Fruit fly (Drosophila melanogaster): ENCODE data around the gene CG18094.
A peak's percentile ranks its signal among the peaks of the same experiment; 100 is the strongest.

Gene CG18094

dm6 chr2L:19489997-19490461, at the start of gene CG18094, which contains the start of gene CG10194 (continued):
- TF ChIP-seq CG14014 (GFP tag; IDR thresholded peaks at IDR 0.05) = 0 out of 2 replicates have a peak, but pooled peaks have one; percentile 6
- TF ChIP-seq Dp (GFP tag; optimal IDR thresholded peaks at IDR 0.05) = peak; percentile 44
- no peak for TF ChIP-seq CG31365 (tag; optimal IDR thresholded peaks at IDR 0.05)
- no peak for TF ChIP-seq zen (tag; optimal IDR thresholded peaks at IDR 0.05)
- TF ChIP-seq CG42726 (GFP tag; IDR thresholded peaks at IDR 0.05; ENCODE audit: partially characterized antibody) = no peak
- TF ChIP-seq Vsx1 (GFP tag; optimal IDR thresholded peaks at IDR 0.05) = no peak
- no peak for TF ChIP-seq lab (GFP tag; optimal IDR thresholded peaks at IDR 0.05)
- TF ChIP-seq pum (GFP tag; optimal IDR thresholded peaks at IDR 0.05) = no peak
- TF ChIP-seq org-1 (GFP tag; optimal IDR thresholded peaks at IDR 0.05) = no peak
- no peak for TF ChIP-seq CG8765 (GFP tag; IDR thresholded peaks at IDR 0.05)
- no peak for TF ChIP-seq Hmx (GFP tag; optimal IDR thresholded peaks at IDR 0.05)
- no peak for TF ChIP-seq C15 (GFP tag; IDR thresholded peaks at IDR 0.05)
- TF ChIP-seq CG14441 (GFP tag; IDR thresholded peaks at IDR 0.05) = peak; percentile 30; the same call in 1 of the 2 replicates
- peak; percentile 100 for TF ChIP-seq kah (GFP tag; optimal IDR thresholded peaks at IDR 0.05)
- no peak for TF ChIP-seq pfk (GFP tag; optimal IDR thresholded peaks at IDR 0.05)
- TF ChIP-seq jigr1 (GFP tag; IDR thresholded peaks at IDR 0.05) = no peak
- TF ChIP-seq CG4328 (GFP tag; optimal IDR thresholded peaks at IDR 0.05) = no peak
- peak; percentile 32 for TF ChIP-seq Asciz (GFP tag; optimal IDR thresholded peaks at IDR 0.05)
- TF ChIP-seq ci (GFP tag; IDR thresholded peaks at IDR 0.05) = no peak
- peak; percentile 92 for TF ChIP-seq row (GFP tag; IDR thresholded peaks at IDR 0.05)
- TF ChIP-seq CG6689 (GFP tag; IDR thresholded peaks at IDR 0.05) = no peak; the same call in 1 of the 2 replicates
- peak; percentile 66 for TF ChIP-seq BEAF-32 (GFP tag; optimal IDR thresholded peaks at IDR 0.05)
- TF ChIP-seq Doc3 (GFP tag; IDR thresholded peaks at IDR 0.05; ENCODE audit: partially characterized antibody) = peak; percentile 63
- TF ChIP-seq sug (tag; optimal IDR thresholded peaks at IDR 0.05) = no peak
- TF ChIP-seq CG4360 (GFP tag; IDR thresholded peaks at IDR 0.05) = no peak
- no peak for TF ChIP-seq Oli (tag; optimal IDR thresholded peaks at IDR 0.05)
- no peak for TF ChIP-seq CG14667 (GFP tag; IDR thresholded peaks at IDR 0.05)
- no peak for TF ChIP-seq CG12299 (tag; optimal IDR thresholded peaks at IDR 0.05)
- 0 out of 3 replicates have a peak, but pooled peaks have one; percentile 32 for TF ChIP-seq CG11695 (GFP tag; IDR thresholded peaks at IDR 0.05)
- TF ChIP-seq ERR (GFP tag; optimal IDR thresholded peaks at IDR 0.05) = no peak
- no peak for TF ChIP-seq Sry-β (GFP tag; optimal IDR thresholded peaks at IDR 0.05)
- no peak for TF ChIP-seq NC2β (GFP tag; optimal IDR thresholded peaks at IDR 0.05)
- TF ChIP-seq peb (GFP tag; IDR thresholded peaks at IDR 0.05) = no peak
- no peak for TF ChIP-seq cas (GFP tag; IDR thresholded peaks at IDR 0.05)
- no peak for TF ChIP-seq cad (GFP tag; optimal IDR thresholded peaks at IDR 0.05)
- peak; percentile 43 for TF ChIP-seq HmgZ (tag; optimal IDR thresholded peaks at IDR 0.05)
- TF ChIP-seq CG11093 (GFP tag; IDR thresholded peaks at IDR 0.05) = no peak
- TF ChIP-seq croc (GFP tag; conservative IDR thresholded peaks at IDR 0.05) = no peak
- peak; percentile 52 for TF ChIP-seq Xbp1 (GFP tag; optimal IDR thresholded peaks at IDR 0.05)
- no peak for TF ChIP-seq gsb-n (tag; optimal IDR thresholded peaks at IDR 0.05)
- no peak for TF ChIP-seq CG32772 (GFP tag; IDR thresholded peaks at IDR 0.05)
- no peak for TF ChIP-seq CG9876 (GFP tag; optimal IDR thresholded peaks at IDR 0.05)
- no peak for TF ChIP-seq Meics (GFP tag; optimal IDR thresholded peaks at IDR 0.05)
- no peak for TF ChIP-seq CG8290 (GFP tag; optimal IDR thresholded peaks at IDR 0.05)
- TF ChIP-seq CG8290 (tag; optimal IDR thresholded peaks at IDR 0.05) = no peak
- no peak for TF ChIP-seq CHES-1-like (GFP tag; optimal IDR thresholded peaks at IDR 0.05)
- no peak for TF ChIP-seq Mrtf (GFP tag; IDR thresholded peaks at IDR 0.05)
- TF ChIP-seq CG14050 (GFP tag; IDR thresholded peaks at IDR 0.05) = no peak
- TF ChIP-seq Hey (tag; optimal IDR thresholded peaks at IDR 0.05) = no peak
- TF ChIP-seq B-H2 (GFP tag; optimal IDR thresholded peaks at IDR 0.05) = no peak
- TF ChIP-seq inv (GFP tag; IDR thresholded peaks at IDR 0.05; ENCODE audit: partially characterized antibody) = peak; percentile 34
- peak in 1 of 2 experiments; percentile 43 for TF ChIP-seq bsh (GFP tag; optimal IDR thresholded peaks at IDR 0.05)
